Worm (Caenorhabditis elegans): ENCODE measurements around the gene mfsd-6.

ce11 chrIII:7580586-7580985 is 1.4 kb upstream of the mfsd-6 start:
- TF ChIP-seq snpc-4 (tag; optimal IDR thresholded peaks at IDR 0.05) (no peak), mep-1 (tag; optimal IDR thresholded peaks at IDR 0.05) (no peak), elt-3 (tag; optimal IDR thresholded peaks at IDR 0.05) (no peak), unc-62 (GFP tag; optimal IDR thresholded peaks at IDR 0.05) (no peak), ceh-39 (tag; optimal IDR thresholded peaks at IDR 0.05) (no peak), blmp-1 (tag; optimal IDR thresholded peaks at IDR 0.05) (no peak), nhr-237 (tag; optimal IDR thresholded peaks at IDR 0.05) (no peak), ztf-11 (tag; optimal IDR thresholded peaks at IDR 0.05) (no peak), elt-1 (tag; optimal IDR thresholded peaks at IDR 0.05; ENCODE audit: borderline replicate concordance, insufficient read depth) (no peak), unc-39 (tag; optimal IDR thresholded peaks at IDR 0.05) (no peak), ces-1 (GFP tag; optimal IDR thresholded peaks at IDR 0.05) (peak; percentile 30), pha-4 (tag; optimal IDR thresholded peaks at IDR 0.05) (no peak), nhr-2 (tag; optimal IDR thresholded peaks at IDR 0.05) (no peak), lsy-2 (tag; optimal IDR thresholded peaks at IDR 0.05) (no peak)

Measured in whole organism, mixed stage, embryonic.